Worm (Caenorhabditis elegans) whole organism, L3 larva: Measurements from ENCODE around the gene F38B7.10.
A peak's percentile ranks its signal among the peaks of the same experiment; 100 is the strongest.

ENCODE experiments used
- R02D3.7 ChIP-seq: fragments of 150-350 bp; optimal IDR thresholded peaks from 2 replicates; lab custom pipeline; 2014; ENCODE audit warnings: missing biosample characterization, missing genetic modification characterization
- ceh-16 ChIP-seq: sonication (generic microtip); optimal IDR thresholded peaks from 2 replicates; lab custom pipeline; 2017; ENCODE audit warnings: missing biosample characterization, missing genetic modification characterization
- ceh-28 ChIP-seq: fragments of 150-350 bp; optimal IDR thresholded peaks from 2 replicates; lab custom pipeline; 2014; ENCODE audit warnings: missing biosample characterization, missing genetic modification reagents, missing genetic modification characterization
- ceh-82 ChIP-seq: fragments of 150-350 bp; optimal IDR thresholded peaks from 2 replicates; lab custom pipeline; 2014; ENCODE audit warnings: missing biosample characterization, missing genetic modification characterization
- egl-27 ChIP-seq: sonication (generic microtip); optimal IDR thresholded peaks from 4 replicates; lab custom pipeline; 2017; ENCODE audit warnings: missing biosample characterization, missing genetic modification reagents, missing genetic modification characterization
- egl-5 ChIP-seq: fragments of 150-350 bp; optimal IDR thresholded peaks from 2 replicates; lab custom pipeline; 2017; ENCODE audit warnings: missing biosample characterization, missing genetic modification reagents, missing genetic modification characterization, inconsistent platforms
- elt-2 ChIP-seq: sonication (generic microtip); optimal IDR thresholded peaks from 2 replicates; lab custom pipeline; 2016; ENCODE audit warnings: missing genetic modification reagents, mild to moderate bottlenecking, missing genetic modification characterization, missing compliant biosample characterization
- elt-3 ChIP-seq, 3 experiments: fragments of 150-350 bp in 1 of 3; sonication (generic microtip) in 2 of 3; optimal IDR thresholded peaks; 2 replicates in 2 of 3; 4 replicates in 1 of 3; lab custom pipeline; 2014 to 2017; ENCODE audit warnings: missing biosample characterization in 3 of 3, missing genetic modification characterization in 3 of 3
- fkh-10 ChIP-seq: sonication (generic microtip); optimal IDR thresholded peaks from 2 replicates; lab custom pipeline; 2017; ENCODE audit warnings: missing biosample characterization, missing genetic modification reagents, missing genetic modification characterization
- fkh-2 ChIP-seq: fragments of 150-350 bp; optimal IDR thresholded peaks from 2 replicates; lab custom pipeline; 2014; ENCODE audit warnings: missing biosample characterization, missing genetic modification reagents, missing genetic modification characterization
- fos-1 ChIP-seq: fragments of 150-350 bp; optimal IDR thresholded peaks from 2 replicates; lab custom pipeline; 2014; ENCODE audit warnings: missing biosample characterization, missing genetic modification characterization
- hmg-11 ChIP-seq: sonication (generic microtip); optimal IDR thresholded peaks from 2 replicates; lab custom pipeline; 2016; ENCODE audit warnings: missing genetic modification characterization, missing compliant biosample characterization
- jun-1 ChIP-seq: fragments of 150-350 bp; optimal IDR thresholded peaks from 2 replicates; lab custom pipeline; 2014; ENCODE audit warnings: missing biosample characterization, missing genetic modification reagents, missing genetic modification characterization
- lin-15B ChIP-seq: fragments of 150-350 bp; optimal IDR thresholded peaks from 2 replicates; lab custom pipeline; 2014; ENCODE audit warnings: missing biosample characterization, missing genetic modification characterization
- mml-1 ChIP-seq: fragments of 150-350 bp; sonication (generic microtip); optimal IDR thresholded peaks from 3 replicates; lab custom pipeline; 2014; ENCODE audit warnings: missing biosample characterization, missing genetic modification characterization
- nfya-1 ChIP-seq: sonication (generic microtip); optimal IDR thresholded peaks from 2 replicates; lab custom pipeline; 2017; ENCODE audit warnings: missing genetic modification characterization, mild to moderate bottlenecking, missing compliant biosample characterization, antibody characterized with exemption, moderate library complexity; ENCODE audit not compliant: insufficient read depth
- nhr-11 ChIP-seq: fragments of 150-350 bp; optimal IDR thresholded peaks from 2 replicates; lab custom pipeline; 2014; ENCODE audit warnings: missing biosample characterization, missing genetic modification characterization
- nhr-12 ChIP-seq: fragments of 150-350 bp; optimal IDR thresholded peaks from 2 replicates; lab custom pipeline; 2014; ENCODE audit warnings: missing biosample characterization, missing genetic modification characterization
- nhr-237 ChIP-seq: fragments of 150-350 bp; optimal IDR thresholded peaks from 2 replicates; lab custom pipeline; 2014; ENCODE audit warnings: missing biosample characterization, missing genetic modification characterization
- nhr-25 ChIP-seq: sonication (generic microtip); optimal IDR thresholded peaks from 2 replicates; lab custom pipeline; 2017; ENCODE audit warnings: missing biosample characterization, missing genetic modification characterization
- nhr-43 ChIP-seq: sonication (generic microtip); optimal IDR thresholded peaks from 2 replicates; lab custom pipeline; 2016; ENCODE audit warnings: mild to moderate bottlenecking, missing genetic modification characterization, missing compliant biosample characterization; ENCODE audit not compliant: poor library complexity, severe bottlenecking
- nhr-67 ChIP-seq: fragments of 150-350 bp; optimal IDR thresholded peaks from 2 replicates; lab custom pipeline; 2014; ENCODE audit warnings: missing biosample characterization, missing genetic modification characterization
- nhr-76 ChIP-seq: fragments of 150-350 bp; sonication (generic microtip); optimal IDR thresholded peaks from 5 replicates; lab custom pipeline; 2014; ENCODE audit warnings: missing biosample characterization, missing genetic modification characterization
- nhr-77 ChIP-seq: fragments of 150-350 bp; optimal IDR thresholded peaks from 2 replicates; lab custom pipeline; 2014; ENCODE audit warnings: missing biosample characterization, missing genetic modification characterization
- sea-2 ChIP-seq: fragments of 150-350 bp; sonication (generic microtip); optimal IDR thresholded peaks from 4 replicates; lab custom pipeline; 2014; ENCODE audit warnings: missing biosample characterization, missing genetic modification reagents, missing genetic modification characterization
- tbx-2 ChIP-seq: sonication (generic microtip); optimal IDR thresholded peaks from 2 replicates; lab custom pipeline; 2016; ENCODE audit warnings: mild to moderate bottlenecking, missing genetic modification characterization, missing compliant biosample characterization
- unc-62 ChIP-seq: fragments of 150-350 bp; sonication (generic microtip); optimal IDR thresholded peaks from 4 replicates; lab custom pipeline; 2014; ENCODE audit warnings: missing biosample characterization, missing genetic modification reagents, missing genetic modification characterization
- zag-1 ChIP-seq: fragments of 150-350 bp; optimal IDR thresholded peaks from 2 replicates; lab custom pipeline; 2014; ENCODE audit warnings: missing biosample characterization, missing genetic modification characterization
- ztf-11 ChIP-seq: fragments of 150-350 bp; optimal IDR thresholded peaks from 2 replicates; lab custom pipeline; 2014; ENCODE audit warnings: missing biosample characterization, missing genetic modification characterization

Gene F38B7.10

ce11 chrV:11585122-11585521 lies 39.8 kb downstream of the F38B7.10 start (continued):
- no peak for TF ChIP-seq lin-15B (tag; lab: Kevin White, UChicago)
- TF ChIP-seq ceh-82 (tag; lab: Kevin White, UChicago): peak; percentile 40
- TF ChIP-seq nhr-237 (tag; lab: Kevin White, UChicago): no peak
- TF ChIP-seq nhr-76 (tag; lab: Kevin White, UChicago): no peak
- TF ChIP-seq zag-1 (tag; lab: Kevin White, UChicago): no peak
- TF ChIP-seq unc-62 (GFP tag; lab: Kevin White, UChicago): no peak
- TF ChIP-seq fos-1: no peak
- TF ChIP-seq elt-3 (tag; optimal IDR thresholded peaks at IDR 0.05; lab: Kevin White, UChicago): peak in 1 of 3 experiments; percentile 57
- peak; percentile 16 for TF ChIP-seq elt-2 (tag; lab: Kevin White, UChicago)
- no peak for TF ChIP-seq hmg-11
- TF ChIP-seq sea-2 (GFP tag; lab: Kevin White, UChicago): no peak
- TF ChIP-seq nhr-12: no peak

- TF ChIP-seq ztf-11 (tag; lab: Kevin White, UChicago) (no peak), nhr-237 (tag; lab: Kevin White, UChicago) (no peak)
These were observed 44.1 kb downstream of the F38B7.10 start, which contains the start of gene srx-82 for ce11 chrV:11589433-11589832. srx-82 (plus strand) TSS chrV:11589733.

- TF ChIP-seq jun-1 (tag; lab: Kevin White, UChicago) (no peak), R02D3.7 (no peak), mml-1 (tag; lab: Kevin White, UChicago) (no peak), fkh-2 (no peak), egl-5 (tag; lab: Kevin White, UChicago) (no peak), egl-27 (tag; lab: Kevin White, UChicago) (no peak), fkh-10 (GFP tag; lab: Kevin White, UChicago) (no peak), nhr-76 (tag; lab: Kevin White, UChicago) (no peak), nhr-11 (tag; lab: Kevin White, UChicago) (no peak), nhr-77 (no peak), tbx-2 (no peak), nhr-67 (tag; lab: Kevin White, UChicago) (no peak), sea-2 (GFP tag; lab: Kevin White, UChicago) (no peak), ceh-28 (tag; lab: Kevin White, UChicago) (no peak), ceh-16 (tag; lab: Kevin White, UChicago) (no peak)
- TF ChIP-seq, all 47 proteins: peak for 0
These were observed 48.1 kb downstream of the F38B7.10 start, which contains the start of gene srx-80 for ce11 chrV:11593427-11593826. srx-80 (plus strand) TSS chrV:11593727.

- TF ChIP-seq nfya-1 (tag; lab: Kevin White, UChicago): no peak
- TF ChIP-seq nhr-43 (tag; lab: Kevin White, UChicago): no peak
- no peak for TF ChIP-seq nhr-25 (tag; lab: Kevin White, UChicago)
These were observed 48.6 kb downstream of the F38B7.10 start for ce11 chrV:11593888-11594287.
